Fruit fly (Drosophila melanogaster) S2 (cell line): ENCODE measurements around the gene papi.

ENCODE experiments used
- CG8478 ChIP-seq: fragments of >200 bp; optimal IDR thresholded peaks from 2 replicates; lab custom pipeline; 2018
- CTCF ChIP-seq, 2 experiments: fragments of >200 bp; optimal IDR thresholded peaks; 2 replicates each; lab custom pipeline; 2018

DNA sequence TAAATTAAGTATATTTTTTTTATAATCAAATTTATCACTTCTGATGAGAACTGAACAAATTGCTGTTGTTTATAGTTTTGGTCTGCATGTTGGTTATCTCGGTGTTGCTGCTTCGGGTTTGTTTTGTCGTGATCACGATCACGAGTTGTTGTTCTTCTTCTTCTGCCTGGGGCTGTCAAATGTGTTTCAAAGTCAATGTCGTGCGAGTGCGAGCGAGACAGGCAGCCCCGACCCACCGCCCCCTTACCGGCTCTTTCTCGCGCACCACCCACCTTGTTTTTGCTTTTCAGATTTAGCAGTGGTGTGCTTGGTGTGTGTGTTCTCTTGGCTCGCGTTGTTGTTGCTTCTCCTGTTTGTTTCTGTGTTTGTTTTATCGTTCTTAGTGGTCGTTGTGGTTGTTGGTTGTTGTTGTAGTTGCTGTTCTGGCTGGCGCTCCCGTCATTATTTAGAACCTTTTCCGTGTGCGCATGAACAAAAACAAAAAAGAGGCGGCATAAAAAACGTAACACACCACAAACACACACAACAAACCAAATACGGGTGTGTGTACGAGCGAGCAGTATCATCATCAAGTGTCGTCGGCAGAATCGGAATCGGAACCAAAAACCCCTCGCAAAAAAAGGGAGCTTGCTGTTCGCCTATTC is 23.0 kb upstream of the papi start, which contains the start of gene COX7AL2:
- no peak for TF ChIP-seq CTCF (optimal IDR thresholded peaks at IDR 0.05; lab: Kevin White, UChicago)
- TF ChIP-seq CG8478 (lab: Kevin White, UChicago), result no peak
